Fruit fly (Drosophila melanogaster) whole organism, wandering third instar larva: Measurements from ENCODE around the gene NimB1.

Experiments
- Abd-B ChIP-seq: fragments of >200 bp; optimal IDR thresholded peaks from 2 replicates; lab custom pipeline; 2017; ENCODE audit warnings: missing biosample characterization, missing genetic modification characterization
- CG32264 ChIP-seq: fragments of 200-800 bp; sonication (Bioruptor generic); optimal IDR thresholded peaks from 2 replicates; lab custom pipeline; 2016; ENCODE audit warnings: missing biosample characterization, missing genetic modification characterization
- GATAd ChIP-seq: sonication (Bioruptor generic); optimal IDR thresholded peaks from 2 replicates; lab custom pipeline; 2016; ENCODE audit warnings: missing biosample characterization, missing genetic modification characterization
- Hr78 ChIP-seq: fragments of >200 bp; optimal IDR thresholded peaks from 2 replicates; lab custom pipeline; 2017; ENCODE audit warnings: missing biosample characterization, missing genetic modification characterization
- Mio ChIP-seq: sonication (Bioruptor generic); optimal IDR thresholded peaks from 2 replicates; lab custom pipeline; 2016; ENCODE audit warnings: missing biosample characterization, missing genetic modification characterization
- Vsx2 ChIP-seq: fragments of 200-300, 225-300 bp; sonication (Bioruptor generic); optimal IDR thresholded peaks from 2 replicates; lab custom pipeline; 2018; ENCODE audit warnings: missing biosample characterization, missing genetic modification characterization; ENCODE audit not compliant: partially characterized antibody
- dmrt93B ChIP-seq: fragments of 200-800 bp; sonication (Bioruptor generic); optimal IDR thresholded peaks from 2 replicates; lab custom pipeline; 2018; ENCODE audit warnings: missing biosample characterization, mild to moderate bottlenecking, missing genetic modification characterization
- foxo ChIP-seq, 2 experiments: fragments of 200-800 bp; sonication (Bioruptor generic); optimal IDR thresholded peaks; 2 replicates in 1 of 2; 3 replicates in 1 of 2; lab custom pipeline; 2016 to 2017; ENCODE audit warnings: missing biosample characterization in 2 of 2, missing genetic modification characterization in 2 of 2
- h ChIP-seq: fragments of 200-800 bp; sonication (Bioruptor generic); optimal IDR thresholded peaks from 3 replicates; lab custom pipeline; 2016; ENCODE audit warnings: missing biosample characterization, mild to moderate bottlenecking, missing genetic modification characterization
- psq ChIP-seq: fragments of 200-800 bp; sonication (Bioruptor generic); optimal IDR thresholded peaks from 3 replicates; lab custom pipeline; 2017; ENCODE audit warnings: missing biosample characterization, mild to moderate bottlenecking, missing genetic modification characterization, moderate library complexity
- sv ChIP-seq: fragments of 200-800 bp; sonication (Bioruptor generic); optimal IDR thresholded peaks from 3 replicates; lab custom pipeline; 2016; ENCODE audit warnings: missing biosample characterization, missing genetic modification characterization
- tai ChIP-seq: sonication (Bioruptor generic); optimal IDR thresholded peaks from 2 replicates; lab custom pipeline; 2016; ENCODE audit warnings: missing biosample characterization, missing genetic modification characterization
- usp ChIP-seq: fragments of >200 bp; optimal IDR thresholded peaks from 2 replicates; lab custom pipeline; 2017; ENCODE audit warnings: missing biosample characterization, missing genetic modification characterization

dm6 chr2L:13976669-13977068 is 13.4 kb downstream of the NimB1 start, which contains the start of gene NimC1:
- TF ChIP-seq Vsx2 (no peak), Abd-B (GFP tag; lab: Kevin White, UChicago) (no peak), dmrt93B (GFP tag; lab: Kevin White, UChicago) (no peak), GATAd (GFP tag; lab: Kevin White, UChicago) (no peak), foxo (GFP tag; optimal IDR thresholded peaks at IDR 0.05; lab: Kevin White, UChicago) (no peak), Mio (GFP tag; lab: Kevin White, UChicago) (no peak), sv (no peak), h (GFP tag; lab: Kevin White, UChicago) (no peak), Hr78 (GFP tag; lab: Kevin White, UChicago) (no peak), usp (GFP tag; lab: Kevin White, UChicago) (no peak), psq (GFP tag; lab: Kevin White, UChicago) (no peak), CG32264 (no peak), tai (GFP tag; lab: Kevin White, UChicago) (no peak)
